Worm (Caenorhabditis elegans): ENCODE results near the gene abt-1.

DNA sequence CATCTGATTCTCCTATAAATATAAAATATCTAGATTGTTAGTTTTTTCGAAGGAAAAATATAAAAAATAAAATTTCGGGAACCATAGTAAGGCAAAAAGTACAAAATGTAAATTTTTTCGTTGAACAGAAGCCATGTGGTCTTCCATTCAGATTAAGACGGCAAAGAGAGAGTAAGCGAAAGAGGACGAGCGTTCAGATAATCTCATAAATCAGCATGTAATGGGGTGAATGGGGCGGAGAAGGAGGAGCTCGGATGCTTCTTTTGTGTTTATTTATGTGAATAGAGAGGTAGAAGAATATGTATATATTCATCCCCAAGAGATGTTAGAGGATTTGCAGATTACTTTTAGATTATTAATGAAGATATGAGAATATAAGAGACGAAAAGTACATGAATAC is 40.4 kb downstream of the abt-1 start, which contains the start of gene pxf-1:
- no peak for TF ChIP-seq ama-1 (optimal IDR thresholded peaks at IDR 0.05)
- no peak for TF ChIP-seq unc-39 (tag; optimal IDR thresholded peaks at IDR 0.05)
- TF ChIP-seq snpc-4 (tag; optimal IDR thresholded peaks at IDR 0.05) = no peak
- no peak for TF ChIP-seq unc-62 (GFP tag; optimal IDR thresholded peaks at IDR 0.05 in 1 of 2)
- no peak for TF ChIP-seq unc-62 (tag; optimal IDR thresholded peaks at IDR 0.05)
- no peak for TF ChIP-seq nhr-10 (tag; optimal IDR thresholded peaks at IDR 0.05)
- TF ChIP-seq egl-27 (tag; optimal IDR thresholded peaks at IDR 0.05) = no peak
